Worm (Caenorhabditis elegans) whole organism, late embryonic: ENCODE results near the gene Y73C8C.8.

ENCODE experiments used
- ama-1 ChIP-seq: fragments of 150-350 bp; optimal IDR thresholded peaks from 2 replicates; lab custom pipeline; 2014
- ceh-48 ChIP-seq: sonication (generic microtip); optimal IDR thresholded peaks from 2 replicates; lab custom pipeline; 2016; ENCODE audit warnings: missing genetic modification characterization, inconsistent platforms, missing compliant biosample characterization
- fkh-10 ChIP-seq: fragments of 150-350 bp; optimal IDR thresholded peaks from 2 replicates; lab custom pipeline; 2014; ENCODE audit warnings: missing biosample characterization, missing genetic modification reagents, missing genetic modification characterization
- hlh-8 ChIP-seq: sonication (generic microtip); optimal IDR thresholded peaks from 2 replicates; lab custom pipeline; 2016; ENCODE audit warnings: missing genotype, missing genetic modification characterization, missing compliant biosample characterization
- mec-3 ChIP-seq: sonication (generic microtip); optimal IDR thresholded peaks from 2 replicates; lab custom pipeline; 2016; ENCODE audit warnings: borderline replicate concordance, missing genetic modification characterization, missing compliant biosample characterization
- pha-2 ChIP-seq: sonication (generic microtip); optimal IDR thresholded peaks from 2 replicates; lab custom pipeline; 2017; ENCODE audit warnings: mild to moderate bottlenecking, missing genetic modification characterization, missing compliant biosample characterization
- rnt-1 ChIP-seq: sonication (generic microtip); optimal IDR thresholded peaks from 2 replicates; lab custom pipeline; 2016; ENCODE audit warnings: missing genetic modification characterization, missing compliant biosample characterization
- sdc-2 ChIP-seq: sonication (generic microtip); optimal IDR thresholded peaks from 2 replicates; lab custom pipeline; 2016; ENCODE audit warnings: missing genotype, missing genetic modification characterization, missing compliant biosample characterization
- ttx-3 ChIP-seq: sonication (generic microtip); optimal IDR thresholded peaks from 2 replicates; lab custom pipeline; 2016; ENCODE audit warnings: missing genetic modification reagents, missing genetic modification characterization, missing compliant biosample characterization
- unc-42 ChIP-seq: sonication (generic microtip); optimal IDR thresholded peaks from 2 replicates; lab custom pipeline; 2016; ENCODE audit warnings: missing genotype, missing genetic modification characterization, missing compliant biosample characterization

DNA sequence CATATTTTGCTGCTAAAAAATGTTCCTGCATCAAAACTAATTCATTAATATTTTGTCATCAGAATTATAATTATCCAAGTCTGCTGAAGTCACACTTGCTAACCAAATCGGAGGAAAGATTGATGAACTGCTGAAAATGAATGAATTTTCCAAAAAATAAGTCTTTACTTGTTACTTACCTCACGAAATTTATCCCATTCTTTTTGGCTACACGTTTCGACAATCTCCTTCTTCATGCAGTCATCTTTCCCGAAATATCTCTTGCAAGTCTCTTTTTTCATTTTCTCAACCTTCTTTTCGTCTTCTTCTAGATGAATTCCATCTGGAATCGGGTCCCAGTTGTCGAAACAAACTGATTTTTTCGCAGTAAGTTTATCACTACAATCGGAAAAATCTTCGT lies 44.7 kb upstream of the Y73C8C.8 start:
- TF ChIP-seq pha-2 (tag; lab: Kevin White, UChicago) (no peak), unc-42 (tag; lab: Kevin White, UChicago) (no peak), ceh-48 (tag; lab: Kevin White, UChicago) (no peak), rnt-1 (tag; lab: Kevin White, UChicago) (no peak), hlh-8 (no peak), ama-1 (lab: Kevin White, UChicago) (no peak), mec-3 (tag; lab: Kevin White, UChicago) (no peak), ttx-3 (tag; lab: Kevin White, UChicago) (no peak), fkh-10 (GFP tag; lab: Kevin White, UChicago) (no peak), sdc-2 (tag; lab: Kevin White, UChicago) (no peak)
